Worm (Caenorhabditis elegans) whole organism, L1 larva: ENCODE results near the gene ZC412.3.

Experiments used
- C04F5.9 ChIP-seq: sonication (generic microtip); optimal IDR thresholded peaks from 2 replicates; lab custom pipeline; 2016; ENCODE audit warnings: missing genetic modification characterization, missing compliant biosample characterization
- C34B4.2 ChIP-seq: sonication (generic microtip); optimal IDR thresholded peaks from 2 replicates; lab custom pipeline; 2017; ENCODE audit warnings: mild to moderate bottlenecking, missing genetic modification characterization, missing compliant biosample characterization
- F16B12.6 ChIP-seq: fragments of 150-350 bp; optimal IDR thresholded peaks from 2 replicates; lab custom pipeline; 2014; ENCODE audit warnings: missing biosample characterization, missing genetic modification characterization
- Y116A8C.19 ChIP-seq: sonication (generic microtip); optimal IDR thresholded peaks from 2 replicates; lab custom pipeline; 2016; ENCODE audit warnings: missing compliant biosample characterization, missing genetic modification characterization, borderline replicate concordance
- aha-1 ChIP-seq: fragments of 150-350 bp; optimal IDR thresholded peaks from 2 replicates; lab custom pipeline; 2014; ENCODE audit warnings: missing biosample characterization, missing genetic modification characterization
- alr-1 ChIP-seq: fragments of 200-800 bp; sonication (Bioruptor generic); optimal IDR thresholded peaks from 2 replicates; lab custom pipeline; 2018; ENCODE audit warnings: borderline replicate concordance, mild to moderate bottlenecking, missing genetic modification characterization, missing compliant biosample characterization
- aly-2 ChIP-seq: fragments of 150-350 bp; optimal IDR thresholded peaks from 2 replicates; lab custom pipeline; 2014; ENCODE audit warnings: missing biosample characterization, missing genetic modification characterization
- blmp-1 ChIP-seq: fragments of 150-350 bp; optimal IDR thresholded peaks from 2 replicates; lab custom pipeline; 2014; ENCODE audit warnings: missing biosample characterization, missing genetic modification characterization
- ceh-63 ChIP-seq: fragments of 200-800 bp; sonication (Bioruptor generic); optimal IDR thresholded peaks from 2 replicates; lab custom pipeline; 2018; ENCODE audit warnings: mild to moderate bottlenecking, missing genetic modification characterization, missing compliant biosample characterization
- ceh-8 ChIP-seq: fragments of 200-800 bp; sonication (Bioruptor generic); optimal IDR thresholded peaks from 2 replicates; lab custom pipeline; 2018; ENCODE audit warnings: mild to moderate bottlenecking, missing genetic modification characterization, moderate library complexity, missing compliant biosample characterization
- ceh-82 ChIP-seq, 3 experiments: fragments of 150-350 bp in 1 of 3; sonication (generic microtip) in 2 of 3; optimal IDR thresholded peaks; 2 replicates each; lab custom pipeline; 2014 to 2017; ENCODE audit warnings: missing biosample characterization in 3 of 3, missing genetic modification characterization in 3 of 3
- dpl-1 ChIP-seq, 3 experiments: fragments of 150-350 bp in 2 of 3; sonication (generic microtip) in 1 of 3; optimal IDR thresholded peaks; 2 replicates each; lab custom pipeline; 2014 to 2017; ENCODE audit warnings: missing biosample characterization in 3 of 3, missing genetic modification characterization in 3 of 3, missing genetic modification reagents in 3 of 3
- efl-1 ChIP-seq, 4 experiments: fragments of 150-350 bp; optimal IDR thresholded peaks in 3 of 4; peaks in 1 of 4; 1 replicate in 1 of 4; 2 replicates in 3 of 4; lab custom pipeline; 2014; ENCODE audit warnings: missing biosample characterization in 2 of 4, missing genetic modification characterization in 2 of 4, missing genetic modification reagents in 2 of 4
- efl-3 ChIP-seq: fragments of 200-800 bp; sonication (Bioruptor generic); optimal IDR thresholded peaks from 2 replicates; lab custom pipeline; 2018; ENCODE audit warnings: mild to moderate bottlenecking, missing genetic modification characterization, missing compliant biosample characterization
- egl-27 ChIP-seq, 2 experiments: fragments of 150-350 bp in 1 of 2; sonication (generic microtip); optimal IDR thresholded peaks; 3 replicates each; lab custom pipeline; 2017 to 2018; ENCODE audit warnings: missing biosample characterization in 2 of 2, missing genetic modification characterization in 2 of 2, missing genetic modification reagents in 2 of 2
- elt-2 ChIP-seq: sonication (generic microtip); optimal IDR thresholded peaks from 2 replicates; lab custom pipeline; 2016; ENCODE audit warnings: missing genetic modification characterization, mild to moderate bottlenecking, inconsistent platforms, missing compliant biosample characterization, missing genetic modification reagents
- elt-3 ChIP-seq, 6 experiments: fragments of 150-350 bp in 1 of 6; sonication (generic microtip); optimal IDR thresholded peaks; 2 replicates each; lab custom pipeline; 2017 to 2018; ENCODE audit warnings: missing biosample characterization in 6 of 6, missing genetic modification characterization in 6 of 6, inconsistent platforms in 1 of 6
- ets-5 ChIP-seq: fragments of 200-800 bp; sonication (Bioruptor generic); IDR thresholded peaks from 2 replicates; pipeline ENCODE4 v1.3.6; 2022; ENCODE audit warnings: missing genetic modification characterization, missing compliant biosample characterization
- fkh-8 ChIP-seq: sonication (generic microtip); optimal IDR thresholded peaks from 2 replicates; lab custom pipeline; 2016; ENCODE audit warnings: mild to moderate bottlenecking, missing genetic modification characterization, missing compliant biosample characterization
- fos-1 ChIP-seq: fragments of 150-350 bp; optimal IDR thresholded peaks from 2 replicates; lab custom pipeline; 2014; ENCODE audit warnings: missing biosample characterization, missing genetic modification characterization
- hpl-2 ChIP-seq: fragments of 150-350 bp; optimal IDR thresholded peaks from 2 replicates; lab custom pipeline; 2014; ENCODE audit warnings: missing biosample characterization, missing genetic modification reagents, missing genetic modification characterization
- irx-1 ChIP-seq: sonication (generic microtip); optimal IDR thresholded peaks from 2 replicates; lab custom pipeline; 2016; ENCODE audit warnings: missing genetic modification characterization, missing compliant biosample characterization
- isw-1 ChIP-seq: fragments of 200-800 bp; sonication (Bioruptor generic); IDR thresholded peaks from 2 replicates; pipeline ENCODE4 v1.3.6; 2022; ENCODE audit warnings: missing genetic modification characterization, missing compliant biosample characterization
- lin-14 ChIP-seq: fragments of 200-800 bp; sonication (Bioruptor generic); optimal IDR thresholded peaks from 2 replicates; lab custom pipeline; 2018; ENCODE audit warnings: mild to moderate bottlenecking, missing genetic modification characterization, moderate library complexity, missing compliant biosample characterization
- lin-35 ChIP-seq, 2 experiments: fragments of 150-350 bp; optimal IDR thresholded peaks; 2 replicates each; lab custom pipeline; 2014; ENCODE audit warnings: missing biosample characterization in 2 of 2, missing genetic modification characterization in 2 of 2, missing genetic modification reagents in 2 of 2
- lin-39 ChIP-seq: fragments of 150-350 bp; optimal IDR thresholded peaks from 2 replicates; lab custom pipeline; 2014; ENCODE audit warnings: missing biosample characterization, missing genetic modification reagents, missing genetic modification characterization
- lir-3 ChIP-seq: sonication (generic microtip); optimal IDR thresholded peaks from 2 replicates; lab custom pipeline; 2016; ENCODE audit warnings: mild to moderate bottlenecking, missing genetic modification characterization, moderate library complexity, missing compliant biosample characterization; ENCODE audit not compliant: poor library complexity
- mab-9 ChIP-seq: fragments of 200-800 bp; sonication (Bioruptor generic); IDR thresholded peaks from 2 replicates; pipeline ENCODE4 v1.3.6; 2022; ENCODE audit warnings: missing genetic modification reagents, missing genetic modification characterization, missing compliant biosample characterization
- mef-2 ChIP-seq: fragments of 150-350 bp; optimal IDR thresholded peaks from 2 replicates; lab custom pipeline; 2014; ENCODE audit warnings: missing biosample characterization, missing genetic modification characterization
- mep-1 ChIP-seq: fragments of 150-350 bp; optimal IDR thresholded peaks from 2 replicates; lab custom pipeline; 2014; ENCODE audit warnings: missing biosample characterization, missing genetic modification characterization
- nhr-11 ChIP-seq: fragments of 150-350 bp; optimal IDR thresholded peaks from 2 replicates; lab custom pipeline; 2014; ENCODE audit warnings: missing biosample characterization, missing genetic modification characterization
- nhr-12 ChIP-seq: sonication (generic microtip); optimal IDR thresholded peaks from 2 replicates; lab custom pipeline; 2017; ENCODE audit warnings: missing biosample characterization, missing genetic modification characterization
- nhr-19 ChIP-seq: fragments of 200-800 bp; sonication (Bioruptor generic); conservative IDR thresholded peaks from 2 replicates; pipeline ENCODE4 v1.3.6; 2022; ENCODE audit warnings: missing genetic modification characterization, missing compliant biosample characterization
- nhr-20 ChIP-seq: sonication (generic microtip); optimal IDR thresholded peaks from 2 replicates; lab custom pipeline; 2016; ENCODE audit warnings: mild to moderate bottlenecking, missing genetic modification characterization, missing compliant biosample characterization
- nhr-47 ChIP-seq: sonication (generic microtip); optimal IDR thresholded peaks from 2 replicates; lab custom pipeline; 2016; ENCODE audit warnings: mild to moderate bottlenecking, missing genetic modification characterization, moderate library complexity, missing compliant biosample characterization
- nhr-77 ChIP-seq: fragments of 150-350 bp; optimal IDR thresholded peaks from 2 replicates; lab custom pipeline; 2014; ENCODE audit warnings: missing biosample characterization, missing genetic modification characterization
- nhr-84 ChIP-seq: sonication (generic microtip); optimal IDR thresholded peaks from 2 replicates; lab custom pipeline; 2017; ENCODE audit warnings: missing biosample characterization, missing genetic modification characterization
- nhr-90 ChIP-seq: sonication (generic microtip); optimal IDR thresholded peaks from 2 replicates; lab custom pipeline; 2016; ENCODE audit warnings: mild to moderate bottlenecking, missing genetic modification characterization, missing compliant biosample characterization; ENCODE audit not compliant: poor library complexity
- pag-3 ChIP-seq: sonication (generic microtip); optimal IDR thresholded peaks from 2 replicates; lab custom pipeline; 2017; ENCODE audit warnings: missing genetic modification characterization, mild to moderate bottlenecking, missing compliant biosample characterization, antibody characterized with exemption, borderline replicate concordance; ENCODE audit not compliant: insufficient read depth
- pqm-1 ChIP-seq: sonication (generic microtip); optimal IDR thresholded peaks from 3 replicates; lab custom pipeline; 2017; ENCODE audit warnings: missing biosample characterization, missing genetic modification characterization
- skn-1 ChIP-seq: fragments of 150-350 bp; optimal IDR thresholded peaks from 2 replicates; lab custom pipeline; 2014; ENCODE audit warnings: missing biosample characterization, missing genetic modification characterization
- snpc-4 ChIP-seq: fragments of 150-350 bp; optimal IDR thresholded peaks from 2 replicates; lab custom pipeline; 2014; ENCODE audit warnings: missing biosample characterization, missing genetic modification characterization
- snu-23 ChIP-seq: sonication (generic microtip); optimal IDR thresholded peaks from 2 replicates; lab custom pipeline; 2016; ENCODE audit warnings: missing genetic modification characterization, missing compliant biosample characterization
- sox-4 ChIP-seq: sonication (generic microtip); optimal IDR thresholded peaks from 2 replicates; lab custom pipeline; 2016; ENCODE audit warnings: missing genetic modification characterization, missing compliant biosample characterization
- sptf-1 ChIP-seq: fragments of 150-350 bp; optimal IDR thresholded peaks from 2 replicates; lab custom pipeline; 2014; ENCODE audit warnings: missing biosample characterization, missing genetic modification characterization
- tbx-2 ChIP-seq: sonication (generic microtip); optimal IDR thresholded peaks from 2 replicates; lab custom pipeline; 2016; ENCODE audit warnings: missing genetic modification characterization, missing compliant biosample characterization
- unc-130 ChIP-seq: fragments of 150-350 bp; optimal IDR thresholded peaks from 2 replicates; lab custom pipeline; 2017; ENCODE audit warnings: missing biosample characterization, missing genetic modification characterization, inconsistent platforms
- unc-30 ChIP-seq: sonication (generic microtip); optimal IDR thresholded peaks from 2 replicates; lab custom pipeline; 2017; ENCODE audit warnings: missing biosample characterization, missing genetic modification characterization
- unc-62 ChIP-seq: fragments of 150-350 bp; optimal IDR thresholded peaks from 2 replicates; lab custom pipeline; 2014; ENCODE audit warnings: missing biosample characterization, missing genetic modification reagents, missing genetic modification characterization
- unc-86 ChIP-seq: sonication (generic microtip); optimal IDR thresholded peaks from 2 replicates; lab custom pipeline; 2016; ENCODE audit warnings: missing genetic modification characterization, missing compliant biosample characterization
- unc-98 ChIP-seq: fragments of 200-800 bp; sonication (Bioruptor generic); IDR thresholded peaks from 2 replicates; pipeline ENCODE4 v1.3.6; 2022; ENCODE audit warnings: missing genetic modification characterization, missing compliant biosample characterization
- vab-15 ChIP-seq: sonication (generic microtip); optimal IDR thresholded peaks from 2 replicates; lab custom pipeline; 2017; ENCODE audit warnings: missing genotype, mild to moderate bottlenecking, missing genetic modification characterization, missing compliant biosample characterization
- ztf-11 ChIP-seq, 2 experiments: sonication (generic microtip); optimal IDR thresholded peaks; 2 replicates each; lab custom pipeline; 2016 to 2017; ENCODE audit warnings: missing genetic modification characterization in 2 of 2, missing biosample characterization in 1 of 2, missing compliant biosample characterization in 1 of 2

ZC412.3 gene

DNA sequence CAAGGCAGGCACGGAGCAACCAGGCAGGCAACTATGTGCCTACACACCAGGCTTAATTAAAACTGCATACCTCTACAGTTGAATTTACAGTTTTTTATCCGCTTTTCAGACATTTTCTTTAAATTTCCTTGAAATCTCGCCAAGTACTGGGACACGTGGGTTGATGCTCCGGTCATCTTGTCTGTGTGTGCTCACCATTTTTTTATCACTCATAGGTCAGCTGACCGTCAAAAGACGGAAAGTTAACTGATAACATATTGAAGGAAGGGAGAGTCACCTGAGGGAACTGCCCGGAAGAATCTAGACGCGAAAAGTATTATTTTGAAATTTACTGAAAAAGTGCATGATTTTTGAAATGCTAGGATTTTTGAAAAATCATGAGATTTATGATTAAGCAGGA lies 20.8 kb downstream of the ZC412.3 start (continued):
- TF ChIP-seq tbx-2 (tag; lab: Kevin White, UChicago) (no peak), fos-1 (no peak), nhr-77 (tag; lab: Kevin White, UChicago) (no peak), ets-5 (GFP tag; lab: Robert Waterston, UW) (no peak), nhr-90 (tag; lab: Kevin White, UChicago) (no peak), aha-1 (no peak), unc-86 (tag; lab: Kevin White, UChicago) (no peak), mef-2 (no peak), Y116A8C.19 (tag; lab: Kevin White, UChicago) (no peak), nhr-20 (tag; lab: Kevin White, UChicago) (peak; percentile 8), elt-2 (tag; lab: Kevin White, UChicago) (peak; percentile 87), isw-1 (GFP tag; lab: Robert Waterston, UW) (no peak), egl-27 (tag; optimal IDR thresholded peaks at IDR 0.05; lab: Kevin White, UChicago) (no peak), snu-23 (no peak), nhr-12 (tag; lab: Kevin White, UChicago) (no peak), elt-3 (tag; optimal IDR thresholded peaks at IDR 0.05; lab: Kevin White, UChicago) (no peak), ztf-11 (tag; optimal IDR thresholded peaks at IDR 0.05; lab: Kevin White, UChicago) (no peak), sptf-1 (tag; lab: Kevin White, UChicago) (no peak), sox-4 (no peak), fkh-8 (tag; lab: Kevin White, UChicago) (no peak), unc-130 (no peak), alr-1 (tag; lab: Kevin White, UChicago) (no peak), nhr-19 (GFP tag; lab: Robert Waterston, UW) (peak; percentile 50), ceh-63 (GFP tag; lab: Kevin White, UChicago) (no peak), F16B12.6 (tag; lab: Kevin White, UChicago) (no peak), lir-3 (tag; lab: Kevin White, UChicago) (no peak), dpl-1 (GFP tag; optimal IDR thresholded peaks at IDR 0.05; lab: Kevin White, UChicago) (peak in 1 of 3 experiments; percentile 18), pag-3 (tag; lab: Kevin White, UChicago) (no peak), lin-39 (tag; lab: Kevin White, UChicago) (no peak), mep-1 (no peak), irx-1 (tag; lab: Kevin White, UChicago) (no peak), ceh-82 (tag; optimal IDR thresholded peaks at IDR 0.05; lab: Kevin White, UChicago) (no peak), efl-1 (optimal IDR thresholded peaks at IDR 0.05; lab: Kevin White, UChicago) (no peak), efl-1 (GFP tag; optimal IDR thresholded peaks at IDR 0.05 in 1 of 2; lab: Kevin White, UChicago) (peak in 1 of 2 experiments; percentile 85), nhr-84 (tag; lab: Kevin White, UChicago) (no peak), unc-30 (tag; lab: Kevin White, UChicago) (no peak), ceh-8 (GFP tag; lab: Kevin White, UChicago) (no peak), efl-3 (GFP tag; lab: Kevin White, UChicago) (no peak), blmp-1 (no peak), skn-1 (tag; lab: Kevin White, UChicago) (peak; percentile 49), C34B4.2 (no peak), lin-35 (GFP tag; optimal IDR thresholded peaks at IDR 0.05; lab: Kevin White, UChicago) (peak in 1 of 2 experiments; percentile 52), C04F5.9 (tag; lab: Kevin White, UChicago) (no peak), unc-98 (GFP tag; lab: Robert Waterston, UW) (no peak), lin-14 (GFP tag; lab: Kevin White, UChicago) (peak; percentile 10), mab-9 (no peak), hpl-2 (GFP tag; lab: Kevin White, UChicago) (no peak), vab-15 (no peak), nhr-11 (tag; lab: Kevin White, UChicago) (no peak), nhr-47 (tag; lab: Kevin White, UChicago) (no peak), unc-62 (no peak), snpc-4 (tag; lab: Kevin White, UChicago) (no peak), aly-2 (tag; lab: Kevin White, UChicago) (no peak), pqm-1 (tag; lab: Kevin White, UChicago) (peak; percentile 64)
